Worm (Caenorhabditis elegans) whole organism, L1 larva: ENCODE data around the gene C06A1.6.

Experiments used
- C04F5.9 ChIP-seq: sonication (generic microtip); optimal IDR thresholded peaks from 2 replicates; lab custom pipeline; 2016; ENCODE audit warnings: missing genetic modification characterization, missing compliant biosample characterization
- C34B4.2 ChIP-seq: sonication (generic microtip); optimal IDR thresholded peaks from 2 replicates; lab custom pipeline; 2017; ENCODE audit warnings: mild to moderate bottlenecking, missing genetic modification characterization, missing compliant biosample characterization
- Y116A8C.19 ChIP-seq: sonication (generic microtip); optimal IDR thresholded peaks from 2 replicates; lab custom pipeline; 2016; ENCODE audit warnings: missing compliant biosample characterization, missing genetic modification characterization, borderline replicate concordance
- alr-1 ChIP-seq: fragments of 200-800 bp; sonication (Bioruptor generic); optimal IDR thresholded peaks from 2 replicates; lab custom pipeline; 2018; ENCODE audit warnings: borderline replicate concordance, mild to moderate bottlenecking, missing genetic modification characterization, missing compliant biosample characterization
- ama-1 ChIP-seq: fragments of 150-350 bp; optimal IDR thresholded peaks from 2 replicates; lab custom pipeline; 2014
- blmp-1 ChIP-seq: fragments of 150-350 bp; optimal IDR thresholded peaks from 2 replicates; lab custom pipeline; 2014; ENCODE audit warnings: missing biosample characterization, missing genetic modification characterization
- ceh-63 ChIP-seq: fragments of 200-800 bp; sonication (Bioruptor generic); optimal IDR thresholded peaks from 2 replicates; lab custom pipeline; 2018; ENCODE audit warnings: mild to moderate bottlenecking, missing genetic modification characterization, missing compliant biosample characterization
- ces-1 ChIP-seq: fragments of 150-350 bp; optimal IDR thresholded peaks from 2 replicates; lab custom pipeline; 2014; ENCODE audit warnings: missing biosample characterization, missing genetic modification reagents, missing genetic modification characterization
- dpl-1 ChIP-seq, 3 experiments: fragments of 150-350 bp in 2 of 3; sonication (generic microtip) in 1 of 3; optimal IDR thresholded peaks; 2 replicates each; lab custom pipeline; 2014 to 2017; ENCODE audit warnings: missing biosample characterization in 3 of 3, missing genetic modification characterization in 3 of 3, missing genetic modification reagents in 3 of 3
- efl-3 ChIP-seq: fragments of 200-800 bp; sonication (Bioruptor generic); optimal IDR thresholded peaks from 2 replicates; lab custom pipeline; 2018; ENCODE audit warnings: mild to moderate bottlenecking, missing genetic modification characterization, missing compliant biosample characterization
- egl-27 ChIP-seq, 2 experiments: fragments of 150-350 bp in 1 of 2; sonication (generic microtip); optimal IDR thresholded peaks; 3 replicates each; lab custom pipeline; 2017 to 2018; ENCODE audit warnings: missing biosample characterization in 2 of 2, missing genetic modification characterization in 2 of 2, missing genetic modification reagents in 2 of 2
- elt-2 ChIP-seq: sonication (generic microtip); optimal IDR thresholded peaks from 2 replicates; lab custom pipeline; 2016; ENCODE audit warnings: missing genetic modification characterization, mild to moderate bottlenecking, inconsistent platforms, missing compliant biosample characterization, missing genetic modification reagents
- fkh-8 ChIP-seq: sonication (generic microtip); optimal IDR thresholded peaks from 2 replicates; lab custom pipeline; 2016; ENCODE audit warnings: mild to moderate bottlenecking, missing genetic modification characterization, missing compliant biosample characterization
- grh-1 ChIP-seq: fragments of 200-800 bp; sonication (Bioruptor generic); IDR thresholded peaks from 2 replicates; pipeline ENCODE4 v1.3.6; 2022; ENCODE audit warnings: missing genetic modification reagents, missing genetic modification characterization, missing compliant biosample characterization
- jun-1 ChIP-seq: fragments of 150-350 bp; optimal IDR thresholded peaks from 2 replicates; lab custom pipeline; 2014; ENCODE audit warnings: missing biosample characterization, missing genetic modification reagents, missing genetic modification characterization
- lin-15B ChIP-seq: fragments of 150-350 bp; sonication (generic microtip); optimal IDR thresholded peaks from 3 replicates; lab custom pipeline; 2014; ENCODE audit warnings: missing biosample characterization, missing genetic modification characterization
- lir-3 ChIP-seq: sonication (generic microtip); optimal IDR thresholded peaks from 2 replicates; lab custom pipeline; 2016; ENCODE audit warnings: mild to moderate bottlenecking, missing genetic modification characterization, moderate library complexity, missing compliant biosample characterization; ENCODE audit not compliant: poor library complexity
- mab-9 ChIP-seq: fragments of 200-800 bp; sonication (Bioruptor generic); IDR thresholded peaks from 2 replicates; pipeline ENCODE4 v1.3.6; 2022; ENCODE audit warnings: missing genetic modification reagents, missing genetic modification characterization, missing compliant biosample characterization
- nhr-12 ChIP-seq: sonication (generic microtip); optimal IDR thresholded peaks from 2 replicates; lab custom pipeline; 2017; ENCODE audit warnings: missing biosample characterization, missing genetic modification characterization
- nhr-20 ChIP-seq: sonication (generic microtip); optimal IDR thresholded peaks from 2 replicates; lab custom pipeline; 2016; ENCODE audit warnings: mild to moderate bottlenecking, missing genetic modification characterization, missing compliant biosample characterization
- nhr-237 ChIP-seq: fragments of 150-350 bp; optimal IDR thresholded peaks from 2 replicates; lab custom pipeline; 2014; ENCODE audit warnings: missing biosample characterization, missing genetic modification characterization
- nhr-47 ChIP-seq: sonication (generic microtip); optimal IDR thresholded peaks from 2 replicates; lab custom pipeline; 2016; ENCODE audit warnings: mild to moderate bottlenecking, missing genetic modification characterization, moderate library complexity, missing compliant biosample characterization
- nhr-76 ChIP-seq: sonication (generic microtip); optimal IDR thresholded peaks from 2 replicates; lab custom pipeline; 2017; ENCODE audit warnings: missing biosample characterization, missing genetic modification characterization
- nhr-77 ChIP-seq: fragments of 150-350 bp; optimal IDR thresholded peaks from 2 replicates; lab custom pipeline; 2014; ENCODE audit warnings: missing biosample characterization, missing genetic modification characterization
- nhr-85 ChIP-seq: sonication (generic microtip); peaks from one replicate; lab custom pipeline; 2016; ENCODE audit warnings: missing genetic modification characterization, inconsistent platforms, missing compliant biosample characterization
- pax-3 ChIP-seq: fragments of 200-800 bp; sonication (Bioruptor generic); optimal IDR thresholded peaks from 2 replicates; lab custom pipeline; 2018; ENCODE audit warnings: mild to moderate bottlenecking, missing genetic modification characterization, moderate library complexity, missing compliant biosample characterization
- rnt-1 ChIP-seq: sonication (generic microtip); optimal IDR thresholded peaks from 2 replicates; lab custom pipeline; 2016; ENCODE audit warnings: mild to moderate bottlenecking, missing genetic modification characterization, moderate library complexity, missing compliant biosample characterization
- sptf-1 ChIP-seq: fragments of 150-350 bp; optimal IDR thresholded peaks from 2 replicates; lab custom pipeline; 2014; ENCODE audit warnings: missing biosample characterization, missing genetic modification characterization
- tbx-2 ChIP-seq: sonication (generic microtip); optimal IDR thresholded peaks from 2 replicates; lab custom pipeline; 2016; ENCODE audit warnings: missing genetic modification characterization, missing compliant biosample characterization
- unc-30 ChIP-seq: sonication (generic microtip); optimal IDR thresholded peaks from 2 replicates; lab custom pipeline; 2017; ENCODE audit warnings: missing biosample characterization, missing genetic modification characterization
- unc-86 ChIP-seq: sonication (generic microtip); optimal IDR thresholded peaks from 2 replicates; lab custom pipeline; 2016; ENCODE audit warnings: missing genetic modification characterization, missing compliant biosample characterization
- zag-1 ChIP-seq: fragments of 150-350 bp; optimal IDR thresholded peaks from 2 replicates; lab custom pipeline; 2014; ENCODE audit warnings: missing biosample characterization, missing genetic modification characterization
- zip-4 ChIP-seq: fragments of 200-800 bp; sonication (Bioruptor generic); optimal IDR thresholded peaks from 2 replicates; lab custom pipeline; 2018; ENCODE audit warnings: mild to moderate bottlenecking, missing genetic modification characterization, moderate library complexity, missing compliant biosample characterization
- ztf-4 ChIP-seq: fragments of 150-350 bp; optimal IDR thresholded peaks from 2 replicates; lab custom pipeline; 2014; ENCODE audit warnings: missing biosample characterization, missing genetic modification characterization

C06A1.6 gene

ce11 chrII:10607238-10607961 lies 42.9 kb upstream of the C06A1.6 start, which contains the start of gene ccm-3 (continued):
- TF ChIP-seq grh-1 (GFP tag; lab: Robert Waterston, UW) (no peak), fkh-8 (tag; lab: Kevin White, UChicago) (peak; percentile 28), egl-27 (tag; optimal IDR thresholded peaks at IDR 0.05; lab: Kevin White, UChicago) (no peak), lin-15B (tag; lab: Kevin White, UChicago) (peak; percentile 64)

- TF ChIP-seq alr-1 (tag; lab: Kevin White, UChicago) (no peak), egl-27 (tag; optimal IDR thresholded peaks at IDR 0.05; lab: Kevin White, UChicago) (no peak), ceh-63 (no peak), elt-2 (no peak), C04F5.9 (tag; lab: Kevin White, UChicago) (no peak), pax-3 (tag; lab: Kevin White, UChicago) (no peak), lir-3 (no peak), ztf-4 (tag; lab: Kevin White, UChicago) (no peak), nhr-76 (tag; lab: Kevin White, UChicago) (no peak), nhr-237 (tag; lab: Kevin White, UChicago) (no peak), tbx-2 (tag; lab: Kevin White, UChicago) (no peak), nhr-85 (tag; lab: Kevin White, UChicago) (no peak), rnt-1 (tag; lab: Kevin White, UChicago) (no peak)
- TF ChIP-seq, all 84 proteins: peak for 0
Measured at ce11 chrII:10605512-10605911, 41.0 kb upstream of the C06A1.6 start, which contains the start of gene taf-13. Gene taf-13 (minus strand): TSS chrII:10605612.

- TF ChIP-seq efl-3 = no peak
- no peak for TF ChIP-seq nhr-12 (tag; lab: Kevin White, UChicago)
- TF ChIP-seq blmp-1 = no peak
- no peak for TF ChIP-seq nhr-76 (tag; lab: Kevin White, UChicago)
- TF ChIP-seq ama-1 = no peak
- TF ChIP-seq zag-1 (tag; lab: Kevin White, UChicago) = no peak
- TF ChIP-seq zip-4 (GFP tag; lab: Kevin White, UChicago) = no peak
- TF ChIP-seq mab-9 (GFP tag; lab: Robert Waterston, UW) = no peak
- TF ChIP-seq, all 84 proteins: peak for 0
Measured at ce11 chrII:10603560-10603959, 39.1 kb upstream of the C06A1.6 start.

- TF ChIP-seq nhr-76 (tag; lab: Kevin White, UChicago) (no peak), unc-86 (no peak), sptf-1 (tag; lab: Kevin White, UChicago) (no peak), ces-1 (GFP tag; lab: Kevin White, UChicago) (no peak), fkh-8 (tag; lab: Kevin White, UChicago) (no peak), nhr-47 (tag; lab: Kevin White, UChicago) (no peak), nhr-77 (no peak), zip-4 (GFP tag; lab: Kevin White, UChicago) (no peak), elt-2 (no peak)
- TF ChIP-seq, all 84 proteins: peak for 0
Measured at ce11 chrII:10602184-10602583, 37.7 kb upstream of the C06A1.6 start, which contains the start of gene srv-2. Gene srv-2 (minus strand): TSS chrII:10602284.

- no peak for TF ChIP-seq dpl-1 (GFP tag; optimal IDR thresholded peaks at IDR 0.05; lab: Kevin White, UChicago)
- no peak for TF ChIP-seq Y116A8C.19 (tag; lab: Kevin White, UChicago)
- TF ChIP-seq ama-1 = no peak
- peak; percentile 99 for TF ChIP-seq blmp-1
- no peak for TF ChIP-seq ces-1 (GFP tag; lab: Kevin White, UChicago)
Measured at ce11 chrII:10598970-10599369, 34.5 kb upstream of the C06A1.6 start, which contains the start of gene C14A4.9. Gene C14A4.9 (plus strand): TSS chrII:10599337.

ce11 chrII:10598039-10598438 lies 33.6 kb upstream of the C06A1.6 start, which contains the start of gene C14A4.8:
Gene C14A4.8 (minus strand): TSS chrII:10598139.
- TF ChIP-seq C34B4.2 (no peak), jun-1 (tag; lab: Kevin White, UChicago) (no peak), Y116A8C.19 (tag; lab: Kevin White, UChicago) (no peak), nhr-20 (tag; lab: Kevin White, UChicago) (no peak), nhr-76 (tag; lab: Kevin White, UChicago) (no peak), lin-15B (tag; lab: Kevin White, UChicago) (no peak), unc-30 (tag; lab: Kevin White, UChicago) (no peak)
